Fruit fly (Drosophila melanogaster) whole organism, prepupa: ENCODE data around the gene wisp.

Experiments
- CG10631 ChIP-seq: fragments of 200-800 bp; sonication (Bioruptor generic); optimal IDR thresholded peaks from 2 replicates; lab custom pipeline; 2016; ENCODE audit warnings: missing biosample characterization, missing genetic modification characterization
- CG10669 ChIP-seq: fragments of 200-800 bp; sonication (Bioruptor generic); optimal IDR thresholded peaks from 3 replicates; lab custom pipeline; 2018; ENCODE audit warnings: missing biosample characterization, mild to moderate bottlenecking, missing genetic modification characterization, moderate library complexity
- CG15336 ChIP-seq: fragments of 200-800 bp; sonication (Bioruptor generic); IDR thresholded peaks from 2 replicates; pipeline ENCODE4 v1.3.6; 2022; ENCODE audit warnings: missing biosample characterization, missing genetic modification characterization
- CG16779 ChIP-seq: fragments of 200-800 bp; sonication (Bioruptor generic); optimal IDR thresholded peaks from 3 replicates; lab custom pipeline; 2017; ENCODE audit warnings: missing biosample characterization, mild to moderate bottlenecking, missing genetic modification characterization
- CG3032 ChIP-seq: fragments of 200-800 bp; optimal IDR thresholded peaks from 2 replicates; lab custom pipeline; 2019; ENCODE audit warnings: missing biosample characterization, mild to moderate bottlenecking, missing genetic modification characterization, moderate library complexity
- CG32006 ChIP-seq: fragments of 200-800 bp; sonication (Bioruptor generic); optimal IDR thresholded peaks from 3 replicates; lab custom pipeline; 2017; ENCODE audit warnings: missing biosample characterization, mild to moderate bottlenecking, missing genetic modification characterization
- CG34406 ChIP-seq: fragments of 200-800 bp; sonication (Bioruptor generic); optimal IDR thresholded peaks from 3 replicates; lab custom pipeline; 2016; ENCODE audit warnings: missing biosample characterization, missing genetic modification characterization
- CG3919 ChIP-seq: fragments of 200-800 bp; sonication (Bioruptor generic); optimal IDR thresholded peaks from 3 replicates; lab custom pipeline; 2016; ENCODE audit warnings: missing biosample characterization, missing genetic modification characterization
- CG4318 ChIP-seq: fragments of 200-800 bp; sonication (Bioruptor generic); optimal IDR thresholded peaks from 3 replicates; lab custom pipeline; 2017; ENCODE audit warnings: missing biosample characterization, mild to moderate bottlenecking, missing genetic modification characterization
- CG6163 ChIP-seq: fragments of 200-800 bp; sonication (Bioruptor generic); IDR thresholded peaks from 3 replicates; pipeline ENCODE4 v1.3.6; 2022; ENCODE audit warnings: missing biosample characterization, missing genetic modification characterization
- CG6276 ChIP-seq: fragments of 200-800 bp; sonication (Bioruptor generic); optimal IDR thresholded peaks from 2 replicates; lab custom pipeline; 2017; ENCODE audit warnings: missing biosample characterization, mild to moderate bottlenecking, missing genetic modification characterization
- CG6792 ChIP-seq: fragments of 200-800 bp; sonication (Bioruptor generic); optimal IDR thresholded peaks from 3 replicates; lab custom pipeline; 2016; ENCODE audit warnings: missing biosample characterization, missing genetic modification characterization
- CG6808 ChIP-seq: fragments of 200-800 bp; sonication (Bioruptor generic); optimal IDR thresholded peaks from 3 replicates; lab custom pipeline; 2017; ENCODE audit warnings: missing biosample characterization, missing genetic modification characterization, mild to moderate bottlenecking, moderate library complexity, missing genetic modification reagents
- CG8119 ChIP-seq: fragments of 200-800 bp; sonication (Bioruptor generic); IDR thresholded peaks from 3 replicates; pipeline ENCODE4 v1.3.6; 2022; ENCODE audit warnings: missing biosample characterization, missing genetic modification characterization
- CG8319 ChIP-seq: fragments of 200-800 bp; sonication (Bioruptor generic); optimal IDR thresholded peaks from 3 replicates; lab custom pipeline; 2016; ENCODE audit warnings: missing biosample characterization, missing genetic modification characterization
- Eip78C ChIP-seq: fragments of 200-800 bp; sonication (Bioruptor generic); peaks from one replicate; lab custom pipeline; 2016; ENCODE audit warnings: missing biosample characterization, missing genetic modification characterization
- Ets96B ChIP-seq: fragments of 200-800 bp; optimal IDR thresholded peaks from 2 replicates; lab custom pipeline; 2019; ENCODE audit warnings: missing biosample characterization, mild to moderate bottlenecking, missing genetic modification characterization, moderate library complexity
- Gug ChIP-seq: fragments of 200-800 bp; sonication (Bioruptor generic); IDR thresholded peaks from 2 replicates; pipeline ENCODE4 v1.3.6; 2022; ENCODE audit warnings: missing biosample characterization, missing genetic modification characterization
- Hr4 ChIP-seq: fragments of 200-800 bp; sonication (Bioruptor generic); optimal IDR thresholded peaks from 3 replicates; lab custom pipeline; 2016; ENCODE audit warnings: missing biosample characterization, missing genetic modification characterization
- OdsH ChIP-seq: fragments of 200-800 bp; sonication (Bioruptor generic); optimal IDR thresholded peaks from 3 replicates; lab custom pipeline; 2016; ENCODE audit warnings: missing biosample characterization, missing genetic modification characterization
- Sox102F ChIP-seq: fragments of 200-800 bp; sonication (Bioruptor generic); optimal IDR thresholded peaks from 2 replicates; lab custom pipeline; 2016; ENCODE audit warnings: missing biosample characterization, mild to moderate bottlenecking, missing genetic modification characterization
- achi ChIP-seq: fragments of 200-800 bp; sonication (Bioruptor generic); optimal IDR thresholded peaks from 3 replicates; lab custom pipeline; 2016; ENCODE audit warnings: missing biosample characterization, missing genetic modification characterization
- eg ChIP-seq: fragments of 200-800 bp; sonication (Bioruptor generic); IDR thresholded peaks from 3 replicates; pipeline ENCODE4 v1.3.6; 2022; ENCODE audit warnings: missing biosample characterization, missing genetic modification characterization
- esn ChIP-seq: fragments of 200-800 bp; sonication (Bioruptor generic); optimal IDR thresholded peaks from 2 replicates; lab custom pipeline; 2016; ENCODE audit warnings: missing biosample characterization, mild to moderate bottlenecking, missing genetic modification characterization, moderate library complexity
- fkh ChIP-seq: fragments of 200-800 bp; sonication (Bioruptor generic); optimal IDR thresholded peaks from 3 replicates; lab custom pipeline; 2017; ENCODE audit warnings: missing biosample characterization, mild to moderate bottlenecking, missing genetic modification characterization, moderate library complexity
- lz ChIP-seq: fragments of 200-800 bp; sonication (Bioruptor generic); optimal IDR thresholded peaks from 3 replicates; lab custom pipeline; 2016; ENCODE audit warnings: missing biosample characterization, missing genetic modification characterization
- pdm3 ChIP-seq: fragments of 200-800 bp; sonication (Bioruptor generic); optimal IDR thresholded peaks from 3 replicates; lab custom pipeline; 2016; ENCODE audit warnings: missing biosample characterization, missing genetic modification characterization
- ss ChIP-seq, 2 experiments: fragments of 200-800 bp; sonication (Bioruptor generic); optimal IDR thresholded peaks; 2 replicates in 1 of 2; 3 replicates in 1 of 2; lab custom pipeline; 2017 to 2018; ENCODE audit warnings: mild to moderate bottlenecking in 2 of 2, missing biosample characterization in 2 of 2, missing genetic modification characterization in 2 of 2, moderate library complexity in 1 of 2
- svp ChIP-seq: fragments of 200-800 bp; sonication (Bioruptor generic); peaks from one replicate; lab custom pipeline; 2016; ENCODE audit warnings: missing biosample characterization, missing genetic modification characterization
- topi ChIP-seq: fragments of 200-800 bp; sonication (Bioruptor generic); optimal IDR thresholded peaks from 3 replicates; lab custom pipeline; 2016; ENCODE audit warnings: missing biosample characterization, missing genetic modification characterization
- vri ChIP-seq: fragments of 200-800 bp; sonication (Bioruptor generic); optimal IDR thresholded peaks from 3 replicates; lab custom pipeline; 2016; ENCODE audit warnings: missing biosample characterization, mild to moderate bottlenecking, missing genetic modification characterization

wisp gene

dm6 chrX:11875146-11875830 is 18.5 kb upstream of the wisp start:
- TF ChIP-seq Eip78C (GFP tag; lab: Kevin White, UChicago) (peak; percentile 34), achi (GFP tag; lab: Kevin White, UChicago) (no peak), CG8319 (GFP tag; lab: Kevin White, UChicago) (no peak), topi (GFP tag; lab: Kevin White, UChicago) (no peak)

dm6 chrX:11877165-11877564 is 16.6 kb upstream of the wisp start, which contains the start of gene CG10352:
CG10352 (minus strand) TSS chrX:11877168.
- TF ChIP-seq CG15336 (GFP tag; lab: Robert Waterston, UW) (peak; percentile 57), Hr4 (GFP tag; lab: Kevin White, UChicago) (peak; percentile 12), CG8119 (peak; percentile 45), CG6276 (no peak), CG6163 (GFP tag; lab: Robert Waterston, UW) (0 out of 3 replicates have a peak, but pooled peaks have one; percentile 42), svp (GFP tag; lab: Kevin White, UChicago) (no peak), Gug (peak; percentile 16; the same call in 1 of the 2 replicates), Eip78C (GFP tag; lab: Kevin White, UChicago) (peak; percentile 18)

- peak; percentile 44 for TF ChIP-seq CG6808 (GFP tag; lab: Kevin White, UChicago)
- peak; percentile 5 for TF ChIP-seq CG6276
- no peak for TF ChIP-seq CG16779
- TF ChIP-seq ss (GFP tag; optimal IDR thresholded peaks at IDR 0.05; lab: Kevin White, UChicago), result peak; percentile 44 to 58
Measured at dm6 chrX:11881686-11882085, 12.1 kb upstream of the wisp start.

- TF ChIP-seq OdsH, result peak; percentile 33
- peak; percentile 25 for TF ChIP-seq Hr4 (GFP tag; lab: Kevin White, UChicago)
- TF ChIP-seq CG32006 (GFP tag; lab: Kevin White, UChicago), result peak; percentile 49
- TF ChIP-seq CG10631 (GFP tag; lab: Kevin White, UChicago), result peak; percentile 19
- TF ChIP-seq esn (GFP tag; lab: Kevin White, UChicago), result no peak
- no peak for TF ChIP-seq CG34406
- TF ChIP-seq pdm3 (GFP tag; lab: Kevin White, UChicago), result peak; percentile 31
- TF ChIP-seq CG10669 (GFP tag; lab: Kevin White, UChicago), result peak; percentile 36
- TF ChIP-seq eg (GFP tag; lab: Robert Waterston, UW), result peak; percentile 35; the same call in 1 of the 3 replicates
- TF ChIP-seq lz (GFP tag; lab: Kevin White, UChicago), result no peak
- TF ChIP-seq Ets96B (tag; lab: Kevin White, UChicago), result peak; percentile 16
- TF ChIP-seq CG3032 (tag; lab: Kevin White, UChicago), result peak; percentile 22
- no peak for TF ChIP-seq Sox102F (GFP tag; lab: Kevin White, UChicago)
- TF ChIP-seq achi (GFP tag; lab: Kevin White, UChicago), result peak; percentile 10
- no peak for TF ChIP-seq CG4318
- TF ChIP-seq CG6792 (GFP tag; lab: Kevin White, UChicago), result peak; percentile 25
- no peak for TF ChIP-seq CG6808 (GFP tag; lab: Kevin White, UChicago)
- TF ChIP-seq CG8119, result 0 out of 3 replicates have a peak, but pooled peaks have one; percentile 30
- TF ChIP-seq CG3919 (GFP tag; lab: Kevin White, UChicago), result peak; percentile 42
- TF ChIP-seq Eip78C (GFP tag; lab: Kevin White, UChicago), result peak; percentile 81
- peak; percentile 44 for TF ChIP-seq svp (GFP tag; lab: Kevin White, UChicago)
- TF ChIP-seq vri (GFP tag; lab: Kevin White, UChicago), result no peak
Measured at dm6 chrX:11882447-11882846, 11.3 kb upstream of the wisp start.

- TF ChIP-seq vri (GFP tag; lab: Kevin White, UChicago) (peak; percentile 53), fkh (GFP tag; lab: Kevin White, UChicago) (no peak)
Measured at dm6 chrX:11884134-11884533, 9.6 kb upstream of the wisp start.
